Fruit fly (Drosophila melanogaster) whole organism, embryonic: ENCODE measurements around the gene Pop5.
A peak's percentile ranks its signal among the peaks of the same experiment; 100 is the strongest.

Source experiments
- Abd-B ChIP-seq: fragments of 200-800 bp; sonication (Bioruptor generic); optimal IDR thresholded peaks from 2 replicates; lab custom pipeline; 2018; ENCODE audit warnings: missing biosample characterization, mild to moderate bottlenecking, missing genetic modification characterization, moderate library complexity
- Antp ChIP-seq: fragments of 200-800 bp; sonication (Bioruptor generic); optimal IDR thresholded peaks from 3 replicates; lab custom pipeline; 2016; ENCODE audit warnings: missing biosample characterization, missing genetic modification characterization
- CG10267 ChIP-seq: fragments of 200-800 bp; sonication (Bioruptor generic); optimal IDR thresholded peaks from 2 replicates; lab custom pipeline; 2018; ENCODE audit warnings: missing biosample characterization, mild to moderate bottlenecking, missing genetic modification characterization, moderate library complexity
- CG10543 ChIP-seq: fragments of 200-800 bp; sonication (Bioruptor generic); optimal IDR thresholded peaks from 3 replicates; lab custom pipeline; 2017; ENCODE audit warnings: missing biosample characterization, mild to moderate bottlenecking, missing genetic modification characterization, moderate library complexity
- CG11398 ChIP-seq: fragments of 200-800 bp; sonication (Bioruptor generic); optimal IDR thresholded peaks from 2 replicates; lab custom pipeline; 2016; ENCODE audit warnings: missing biosample characterization, missing genetic modification characterization
- CG12769 ChIP-seq: fragments of 200-800 bp; sonication (Bioruptor generic); optimal IDR thresholded peaks from 2 replicates; lab custom pipeline; 2019; ENCODE audit warnings: missing biosample characterization, mild to moderate bottlenecking, missing genetic modification characterization, moderate library complexity
- CG12942 ChIP-seq: fragments of 200-800 bp; sonication (Bioruptor generic); optimal IDR thresholded peaks from 3 replicates; lab custom pipeline; 2016; ENCODE audit warnings: missing biosample characterization, missing genetic modification characterization
- CG17328 ChIP-seq: fragments of 200-800 bp; sonication (Bioruptor generic); IDR thresholded peaks from 2 replicates; pipeline ENCODE4 v1.3.6; 2022; ENCODE audit warnings: missing biosample characterization, missing genetic modification characterization
- CG17359 ChIP-seq: fragments of 200-800 bp; sonication (Bioruptor generic); optimal IDR thresholded peaks from 3 replicates; lab custom pipeline; 2018; ENCODE audit warnings: missing biosample characterization, mild to moderate bottlenecking, missing genetic modification characterization, moderate library complexity
- CG17912 ChIP-seq: fragments of 200-800 bp; sonication (Bioruptor generic); optimal IDR thresholded peaks from 2 replicates; lab custom pipeline; 2018; ENCODE audit warnings: missing biosample characterization, mild to moderate bottlenecking, missing genetic modification characterization
- CG1792 ChIP-seq: fragments of 200-800 bp; sonication (Bioruptor generic); optimal IDR thresholded peaks from 2 replicates; lab custom pipeline; 2016; ENCODE audit warnings: missing biosample characterization, missing genetic modification characterization
- CG34376 ChIP-seq: fragments of 200-800 bp; sonication (Bioruptor generic); optimal IDR thresholded peaks from 2 replicates; lab custom pipeline; 2018; ENCODE audit warnings: missing biosample characterization, mild to moderate bottlenecking, missing genetic modification characterization
- CG34422 ChIP-seq: fragments of 200-800 bp; sonication (Bioruptor generic); IDR thresholded peaks from 3 replicates; pipeline ENCODE4 v1.3.6; 2022; ENCODE audit warnings: missing biosample characterization, missing genetic modification characterization
- CG3726 ChIP-seq: fragments of 200-800 bp; sonication (Bioruptor generic); IDR thresholded peaks from 3 replicates; pipeline ENCODE4, ENCODE4 v1.3.6; 2022; ENCODE audit warnings: missing biosample characterization, missing genetic modification characterization
- CG5953 ChIP-seq: fragments of 200-800 bp; sonication (Bioruptor generic); IDR thresholded peaks from 2 replicates; pipeline ENCODE4 v1.3.6; 2022; ENCODE audit warnings: missing biosample characterization, missing genetic modification characterization
- CG7745 ChIP-seq: fragments of 200-800 bp; sonication (Bioruptor generic); optimal IDR thresholded peaks from 2 replicates; lab custom pipeline; 2018; ENCODE audit warnings: missing biosample characterization, mild to moderate bottlenecking, missing genetic modification characterization, moderate library complexity
- CG7987 ChIP-seq: fragments of 200-800 bp; sonication (Bioruptor generic); optimal IDR thresholded peaks from 2 replicates; lab custom pipeline; 2018; ENCODE audit warnings: missing biosample characterization, mild to moderate bottlenecking, missing genetic modification characterization, moderate library complexity
- CG8765 ChIP-seq: fragments of 200-800 bp; sonication (Bioruptor generic); IDR thresholded peaks from 2 replicates; pipeline ENCODE4 v1.3.6; 2022; ENCODE audit warnings: missing biosample characterization, missing genetic modification characterization
- CG8924 ChIP-seq: fragments of 200-800 bp; optimal IDR thresholded peaks from 3 replicates; lab custom pipeline; 2019; ENCODE audit warnings: missing biosample characterization, mild to moderate bottlenecking, missing genetic modification characterization, moderate library complexity
- Dad ChIP-seq: fragments of 200-800 bp; sonication (Bioruptor generic); optimal IDR thresholded peaks from 3 replicates; lab custom pipeline; 2016; ENCODE audit warnings: missing biosample characterization, missing genetic modification characterization
- Deaf1 ChIP-seq: fragments of 200-800 bp; optimal IDR thresholded peaks from 3 replicates; lab custom pipeline; 2019; ENCODE audit warnings: missing biosample characterization, mild to moderate bottlenecking, missing genetic modification characterization, moderate library complexity
- ERR ChIP-seq: fragments of 200-800 bp; sonication (Bioruptor generic); optimal IDR thresholded peaks from 2 replicates; lab custom pipeline; 2016; ENCODE audit warnings: missing biosample characterization, missing genetic modification characterization
- Fer3 ChIP-seq: fragments of 200-800 bp; sonication (Bioruptor generic); optimal IDR thresholded peaks from 2 replicates; lab custom pipeline; 2018; ENCODE audit warnings: missing biosample characterization, mild to moderate bottlenecking, missing genetic modification characterization, moderate library complexity
- HLH54F ChIP-seq: fragments of 200-800 bp; sonication (Bioruptor generic); optimal IDR thresholded peaks from 3 replicates; lab custom pipeline; 2016; ENCODE audit warnings: missing biosample characterization, missing genetic modification characterization
- Hr39 ChIP-seq: fragments of >200 bp; optimal IDR thresholded peaks from 2 replicates; lab custom pipeline; 2017
- Med ChIP-seq: fragments of 200-800 bp; sonication (Bioruptor generic); peaks from one replicate; lab custom pipeline; 2016; ENCODE audit warnings: missing biosample characterization, missing genetic modification characterization, mild to moderate bottlenecking, inconsistent platforms, moderate library complexity
- Mrtf ChIP-seq: fragments of 200-800 bp; sonication (Bioruptor generic); IDR thresholded peaks from 3 replicates; pipeline ENCODE4 v1.3.6; 2022; ENCODE audit warnings: missing biosample characterization, missing genetic modification characterization
- Spps ChIP-seq: fragments of 200-800 bp; sonication (Bioruptor generic); optimal IDR thresholded peaks from 2 replicates; lab custom pipeline; 2018; ENCODE audit warnings: missing biosample characterization, mild to moderate bottlenecking, missing genetic modification characterization
- TFAM ChIP-seq: fragments of 200-800 bp; sonication (Bioruptor generic); optimal IDR thresholded peaks from 2 replicates; lab custom pipeline; 2017; ENCODE audit warnings: missing biosample characterization, missing genetic modification characterization, inconsistent platforms
- ab ChIP-seq: fragments of 200-800 bp; sonication (Bioruptor generic); optimal IDR thresholded peaks from 2 replicates; lab custom pipeline; 2016; ENCODE audit warnings: missing biosample characterization, missing genetic modification characterization
- bbx ChIP-seq: fragments of 200-800 bp; sonication (Bioruptor generic); IDR thresholded peaks from 2 replicates; pipeline ENCODE4 v1.3.6; 2022; ENCODE audit warnings: missing biosample characterization, missing genetic modification characterization; ENCODE audit not compliant: partially characterized antibody
- chif ChIP-seq, 2 experiments: fragments of 200-800 bp; sonication (Bioruptor generic); optimal IDR thresholded peaks; 3 replicates each; lab custom pipeline; 2016; ENCODE audit warnings: missing biosample characterization in 2 of 2, missing genetic modification characterization in 2 of 2
- dimm ChIP-seq: fragments of 200-800 bp; sonication (Bioruptor generic); IDR thresholded peaks from 2 replicates; pipeline ENCODE4 v1.3.6; 2022; ENCODE audit warnings: missing biosample characterization, missing genetic modification characterization
- dm ChIP-seq: fragments of 200-800 bp; sonication (Bioruptor generic); optimal IDR thresholded peaks from 3 replicates; lab custom pipeline; 2016; ENCODE audit warnings: missing biosample characterization, missing genetic modification characterization
- dpn ChIP-seq, 2 experiments: fragments of 200-800 bp; sonication (Bioruptor generic); optimal IDR thresholded peaks; 3 replicates each; lab custom pipeline; 2016; ENCODE audit warnings: missing biosample characterization in 2 of 2, missing genetic modification characterization in 2 of 2
- eve ChIP-seq, 2 experiments: fragments of >200 bp; optimal IDR thresholded peaks; 2 replicates each; lab custom pipeline; 2017; ENCODE audit warnings: missing biosample characterization in 2 of 2, missing genetic modification characterization in 2 of 2
- gcm ChIP-seq: fragments of 200-800 bp; sonication (Bioruptor generic); optimal IDR thresholded peaks from 2 replicates; lab custom pipeline; 2019; ENCODE audit warnings: missing biosample characterization, mild to moderate bottlenecking, missing genetic modification characterization, moderate library complexity
- her ChIP-seq: fragments of 200-800 bp; sonication (Bioruptor generic); optimal IDR thresholded peaks from 2 replicates; lab custom pipeline; 2016; ENCODE audit warnings: missing biosample characterization, missing genetic modification characterization
- ind ChIP-seq: fragments of 200-800 bp; sonication (Bioruptor generic); optimal IDR thresholded peaks from 3 replicates; lab custom pipeline; 2016; ENCODE audit warnings: missing biosample characterization, missing genetic modification characterization
- jing ChIP-seq: fragments of 200-800 bp; sonication (Bioruptor generic); optimal IDR thresholded peaks from 2 replicates; lab custom pipeline; 2018; ENCODE audit warnings: missing biosample characterization, mild to moderate bottlenecking, missing genetic modification characterization
- kah ChIP-seq: fragments of 200-800 bp; sonication (Bioruptor generic); optimal IDR thresholded peaks from 2 replicates; lab custom pipeline; 2018; ENCODE audit warnings: missing biosample characterization, mild to moderate bottlenecking, missing genetic modification characterization
- klu ChIP-seq: fragments of 200-800 bp; sonication (Bioruptor generic); IDR thresholded peaks from 2 replicates; pipeline ENCODE4 v1.3.6; 2022; ENCODE audit warnings: missing biosample characterization, missing genetic modification characterization
- mirr ChIP-seq: fragments of 200-800 bp; sonication (Bioruptor generic); optimal IDR thresholded peaks from 3 replicates; lab custom pipeline; 2018; ENCODE audit warnings: missing biosample characterization, mild to moderate bottlenecking, missing genetic modification characterization
- pho ChIP-seq: fragments of 200-800 bp; sonication (Bioruptor generic); optimal IDR thresholded peaks from 2 replicates; lab custom pipeline; 2016; ENCODE audit warnings: missing biosample characterization, missing genetic modification characterization
- pzg ChIP-seq: fragments of 200-800 bp; sonication (Bioruptor generic); optimal IDR thresholded peaks from 3 replicates; lab custom pipeline; 2018; ENCODE audit warnings: missing biosample characterization, mild to moderate bottlenecking, missing genetic modification characterization, moderate library complexity
- shn ChIP-seq: fragments of 200-800 bp; sonication (Bioruptor generic); optimal IDR thresholded peaks from 3 replicates; lab custom pipeline; 2016; ENCODE audit warnings: missing biosample characterization, missing genetic modification characterization
- sisA ChIP-seq: fragments of 200-800 bp; sonication (Bioruptor generic); IDR thresholded peaks from 2 replicates; pipeline ENCODE4 v1.3.6; 2022; ENCODE audit warnings: missing biosample characterization, missing genetic modification characterization
- slbo ChIP-seq: fragments of 200-800 bp; sonication (Bioruptor generic); IDR thresholded peaks from 2 replicates; pipeline ENCODE4 v1.3.6; 2022; ENCODE audit warnings: missing biosample characterization, missing genetic modification characterization
- stc ChIP-seq: fragments of 200-800 bp; sonication (Bioruptor generic); IDR thresholded peaks from 2 replicates; pipeline ENCODE4 v1.3.6; 2022; ENCODE audit warnings: missing biosample characterization, missing genetic modification characterization
- twi ChIP-seq: fragments of 200-800 bp; optimal IDR thresholded peaks from 2 replicates; lab custom pipeline; 2019; ENCODE audit warnings: missing biosample characterization, mild to moderate bottlenecking, missing genetic modification characterization, moderate library complexity

Gene Pop5

DNA sequence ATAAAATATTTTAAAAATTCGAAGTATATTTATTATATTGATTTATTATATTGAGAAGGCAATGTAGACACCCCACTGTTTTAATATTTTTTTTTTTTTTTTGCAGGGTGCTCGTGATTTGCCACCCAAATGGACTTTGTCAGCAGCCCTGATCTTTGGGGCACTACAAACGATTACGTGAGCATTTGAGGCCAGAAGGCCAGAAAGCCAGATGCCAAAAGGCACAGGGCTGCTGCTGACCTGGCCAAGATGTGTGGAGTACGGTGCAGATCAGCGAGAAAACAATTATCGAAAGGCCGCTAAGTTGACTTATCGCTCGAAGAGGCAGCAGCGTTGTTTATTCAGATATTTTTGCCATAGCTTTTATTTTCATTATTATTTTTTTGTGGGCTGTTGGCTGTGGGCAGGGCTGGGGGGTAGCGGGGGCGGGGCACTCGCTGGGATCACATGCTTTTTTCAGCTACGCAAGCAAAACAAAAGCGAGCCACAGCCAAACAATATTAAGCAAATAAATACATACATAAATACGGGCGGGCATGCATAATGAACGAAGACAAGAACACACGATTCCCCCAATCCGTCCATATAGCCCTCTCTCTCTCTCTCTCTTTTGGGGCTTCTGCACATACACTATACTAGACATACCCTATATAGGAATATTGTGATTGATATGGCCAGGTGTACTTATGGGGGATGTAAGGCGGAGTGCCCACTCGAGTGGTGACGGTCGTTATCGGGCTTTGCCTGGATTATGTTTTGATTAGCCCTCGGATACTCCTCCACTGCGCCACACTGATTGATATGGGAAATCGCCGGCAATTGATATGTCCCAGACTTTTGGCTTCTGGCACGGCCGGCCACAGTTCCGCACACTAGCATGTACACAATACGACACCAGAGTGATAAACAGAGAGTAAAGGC lies 41.3 kb downstream of the Pop5 start (continued):
- no peak for TF ChIP-seq CG17359 (tag; lab: Kevin White, UChicago)
- TF ChIP-seq CG17912, result no peak
- TF ChIP-seq jing, result no peak
- TF ChIP-seq CG7987 (GFP tag; lab: Kevin White, UChicago), result peak; percentile 48
- no peak for TF ChIP-seq CG7745
- no peak for TF ChIP-seq klu (GFP tag; lab: Robert Waterston, UW)
- no peak for TF ChIP-seq sisA
- no peak for TF ChIP-seq TFAM
- no peak for TF ChIP-seq ind (GFP tag; lab: Kevin White, UChicago)
- TF ChIP-seq dm (GFP tag; lab: Kevin White, UChicago), result no peak
- TF ChIP-seq Mrtf (GFP tag; lab: Robert Waterston, UW), result 0 out of 3 replicates have a peak, but pooled peaks have one; percentile 26
- TF ChIP-seq pzg (GFP tag; lab: Kevin White, UChicago), result no peak
- TF ChIP-seq Dad, result no peak
- no peak for TF ChIP-seq ab (GFP tag; lab: Kevin White, UChicago)
- TF ChIP-seq CG1792 (GFP tag; lab: Kevin White, UChicago), result no peak
- TF ChIP-seq CG10267 (tag; lab: Kevin White, UChicago), result no peak
- no peak for TF ChIP-seq dimm
- TF ChIP-seq ERR (GFP tag; lab: Kevin White, UChicago), result no peak
- peak; percentile 59 for TF ChIP-seq Deaf1 (tag; lab: Kevin White, UChicago)
- TF ChIP-seq CG3726 (GFP tag; lab: Robert Waterston, UW), result 0 out of 3 replicates have a peak, but pooled peaks have one; percentile 48
- no peak for TF ChIP-seq Hr39 (lab: Kevin White, UChicago)
- no peak for TF ChIP-seq CG12942 (GFP tag; lab: Kevin White, UChicago)
- TF ChIP-seq CG8924, result no peak
- TF ChIP-seq slbo (GFP tag; lab: Robert Waterston, UW), result peak; percentile 56
- no peak for TF ChIP-seq kah
- no peak for TF ChIP-seq her (GFP tag; lab: Kevin White, UChicago)
- peak; percentile 77 for TF ChIP-seq CG12769
- TF ChIP-seq Abd-B (GFP tag; lab: Kevin White, UChicago), result no peak
- TF ChIP-seq CG34422 (GFP tag; lab: Robert Waterston, UW), result no peak
- no peak for TF ChIP-seq shn (GFP tag; lab: Kevin White, UChicago)
- no peak for TF ChIP-seq twi
- TF ChIP-seq bbx (GFP tag; lab: Robert Waterston, UW), result no peak
- TF ChIP-seq HLH54F, result no peak
- TF ChIP-seq CG17328, result no peak
- no peak for TF ChIP-seq CG11398 (GFP tag; lab: Kevin White, UChicago)
- TF ChIP-seq stc (GFP tag; lab: Robert Waterston, UW), result no peak
- no peak for TF ChIP-seq Fer3 (tag; lab: Kevin White, UChicago)
- 0 out of 2 replicates have a peak, but pooled peaks have one; percentile 4 for TF ChIP-seq CG5953
- no peak for TF ChIP-seq dpn (GFP tag; optimal IDR thresholded peaks at IDR 0.05; lab: Kevin White, UChicago)
- TF ChIP-seq chif (GFP tag; optimal IDR thresholded peaks at IDR 0.05; lab: Kevin White, UChicago), result no peak
- no peak for TF ChIP-seq Spps
- TF ChIP-seq pho (GFP tag; lab: Kevin White, UChicago), result no peak
- TF ChIP-seq eve (GFP tag; optimal IDR thresholded peaks at IDR 0.05; lab: Kevin White, UChicago), result no peak
- peak; percentile 69 for TF ChIP-seq CG34376 (GFP tag; lab: Kevin White, UChicago)
- TF ChIP-seq Antp (GFP tag; lab: Kevin White, UChicago), result no peak
- TF ChIP-seq gcm (GFP tag; lab: Kevin White, UChicago), result no peak
- TF ChIP-seq CG10543 (GFP tag; lab: Kevin White, UChicago), result peak; percentile 95
- TF ChIP-seq Med (GFP tag; lab: Kevin White, UChicago), result peak; percentile 42
- peak; percentile 84 for TF ChIP-seq mirr
- TF ChIP-seq CG8765 (GFP tag; lab: Robert Waterston, UW), result no peak
